Worm (Caenorhabditis elegans) whole organism, late embryonic: ENCODE measurements around the gene ser-4.
A peak's percentile ranks its signal among the peaks of the same experiment; 100 is the strongest.

Source experiments
- C08G9.2 ChIP-seq: sonication (generic microtip); optimal IDR thresholded peaks from 2 replicates; lab custom pipeline; 2016; ENCODE audit warnings: mild to moderate bottlenecking, missing genetic modification characterization, moderate library complexity, missing compliant biosample characterization
- C38D4.7 ChIP-seq: fragments of 200-800 bp; sonication (Bioruptor generic); optimal IDR thresholded peaks from 2 replicates; lab custom pipeline; 2018; ENCODE audit warnings: mild to moderate bottlenecking, missing genetic modification characterization, moderate library complexity, missing compliant biosample characterization
- F13H6.1 ChIP-seq: sonication (generic microtip); optimal IDR thresholded peaks from 2 replicates; lab custom pipeline; 2016; ENCODE audit warnings: missing genetic modification characterization, missing compliant biosample characterization
- K02D7.2 ChIP-seq: sonication (generic microtip); optimal IDR thresholded peaks from 2 replicates; lab custom pipeline; 2017; ENCODE audit warnings: mild to moderate bottlenecking, missing genetic modification characterization, missing compliant biosample characterization
- T23F11.4 ChIP-seq: fragments of 200-800 bp; sonication (Bioruptor generic); optimal IDR thresholded peaks from 2 replicates; lab custom pipeline; 2018; ENCODE audit warnings: mild to moderate bottlenecking, missing genetic modification characterization, missing compliant biosample characterization
- ceh-14 ChIP-seq: sonication (generic microtip); optimal IDR thresholded peaks from 2 replicates; lab custom pipeline; 2016; ENCODE audit warnings: missing genotype, missing genetic modification characterization, missing compliant biosample characterization
- ceh-2 ChIP-seq: sonication (generic microtip); optimal IDR thresholded peaks from 2 replicates; lab custom pipeline; 2016; ENCODE audit warnings: missing genotype, missing genetic modification characterization, missing compliant biosample characterization
- ceh-22 ChIP-seq: sonication (generic microtip); optimal IDR thresholded peaks from 2 replicates; lab custom pipeline; 2017; ENCODE audit warnings: missing biosample characterization, missing genetic modification characterization
- ceh-31 ChIP-seq: sonication (generic microtip); optimal IDR thresholded peaks from 2 replicates; lab custom pipeline; 2016; ENCODE audit warnings: missing genetic modification characterization, missing compliant biosample characterization
- ceh-6 ChIP-seq: fragments of 200-800 bp; sonication (Bioruptor generic); optimal IDR thresholded peaks from 2 replicates; lab custom pipeline; 2018; ENCODE audit warnings: mild to moderate bottlenecking, missing genetic modification characterization, missing compliant biosample characterization
- ceh-9 ChIP-seq: sonication (generic microtip); optimal IDR thresholded peaks from 2 replicates; lab custom pipeline; 2016; ENCODE audit warnings: mild to moderate bottlenecking, missing genetic modification characterization, inconsistent platforms, missing compliant biosample characterization
- dve-1 ChIP-seq: sonication (generic microtip); optimal IDR thresholded peaks from 2 replicates; lab custom pipeline; 2017; ENCODE audit warnings: antibody characterized with exemption, mild to moderate bottlenecking, missing genetic modification characterization, missing compliant biosample characterization
- elt-2 ChIP-seq: sonication (generic microtip); optimal IDR thresholded peaks from 2 replicates; lab custom pipeline; 2016; ENCODE audit warnings: missing genetic modification reagents, missing genetic modification characterization, missing compliant biosample characterization
- ets-4 ChIP-seq: sonication (generic microtip); optimal IDR thresholded peaks from 2 replicates; lab custom pipeline; 2016; ENCODE audit warnings: missing genetic modification characterization, missing compliant biosample characterization
- fax-1 ChIP-seq: sonication (generic microtip); optimal IDR thresholded peaks from 2 replicates; lab custom pipeline; 2016; ENCODE audit warnings: missing genotype, missing genetic modification characterization, missing compliant biosample characterization
- fkh-10 ChIP-seq: fragments of 150-350 bp; optimal IDR thresholded peaks from 2 replicates; lab custom pipeline; 2014; ENCODE audit warnings: missing biosample characterization, missing genetic modification reagents, missing genetic modification characterization
- fkh-6 ChIP-seq: sonication (generic microtip); optimal IDR thresholded peaks from 2 replicates; lab custom pipeline; 2016; ENCODE audit warnings: missing genetic modification characterization, missing compliant biosample characterization
- gmeb-2 ChIP-seq: sonication (generic microtip); optimal IDR thresholded peaks from 2 replicates; lab custom pipeline; 2016; ENCODE audit warnings: missing genetic modification characterization, inconsistent platforms, missing compliant biosample characterization
- hlh-13 ChIP-seq: fragments of 200-800 bp; sonication (Bioruptor generic); optimal IDR thresholded peaks from 2 replicates; lab custom pipeline; 2018; ENCODE audit warnings: mild to moderate bottlenecking, missing genetic modification characterization, missing compliant biosample characterization
- hlh-6 ChIP-seq: sonication (generic microtip); optimal IDR thresholded peaks from 2 replicates; lab custom pipeline; 2016; ENCODE audit warnings: missing genotype, missing genetic modification characterization, missing compliant biosample characterization
- hlh-8 ChIP-seq: sonication (generic microtip); optimal IDR thresholded peaks from 2 replicates; lab custom pipeline; 2016; ENCODE audit warnings: missing genotype, missing genetic modification characterization, missing compliant biosample characterization
- madf-2 ChIP-seq: sonication (generic microtip); optimal IDR thresholded peaks from 2 replicates; lab custom pipeline; 2017; ENCODE audit warnings: missing genetic modification characterization, missing compliant biosample characterization
- nfya-1 ChIP-seq: sonication (generic microtip); optimal IDR thresholded peaks from 2 replicates; lab custom pipeline; 2017; ENCODE audit warnings: missing genetic modification characterization, mild to moderate bottlenecking, missing compliant biosample characterization, antibody characterized with exemption, moderate library complexity
- nhr-11 ChIP-seq: fragments of 150-350 bp; optimal IDR thresholded peaks from 2 replicates; lab custom pipeline; 2014; ENCODE audit warnings: missing biosample characterization, missing genetic modification characterization
- nhr-232 ChIP-seq: sonication (generic microtip); optimal IDR thresholded peaks from 2 replicates; lab custom pipeline; 2016; ENCODE audit warnings: missing genetic modification characterization, missing compliant biosample characterization
- npax-4 ChIP-seq: sonication (generic microtip); optimal IDR thresholded peaks from 2 replicates; lab custom pipeline; 2016; ENCODE audit warnings: missing genetic modification characterization, missing compliant biosample characterization
- odd-2 ChIP-seq: sonication (generic microtip); optimal IDR thresholded peaks from 2 replicates; lab custom pipeline; 2017; ENCODE audit warnings: antibody characterized with exemption, mild to moderate bottlenecking, missing genetic modification characterization, missing compliant biosample characterization
- pag-3 ChIP-seq: sonication (generic microtip); optimal IDR thresholded peaks from 2 replicates; lab custom pipeline; 2016; ENCODE audit warnings: missing compliant biosample characterization, missing genetic modification characterization, borderline replicate concordance
- pax-1 ChIP-seq: fragments of 150-350 bp; optimal IDR thresholded peaks from 2 replicates; lab custom pipeline; 2014; ENCODE audit warnings: missing biosample characterization, missing genetic modification characterization
- pha-2 ChIP-seq: sonication (generic microtip); optimal IDR thresholded peaks from 2 replicates; lab custom pipeline; 2017; ENCODE audit warnings: mild to moderate bottlenecking, missing genetic modification characterization, missing compliant biosample characterization
- pqm-1 ChIP-seq: sonication (generic microtip); optimal IDR thresholded peaks from 2 replicates; lab custom pipeline; 2016; ENCODE audit warnings: missing genetic modification characterization, missing compliant biosample characterization
- rnt-1 ChIP-seq: sonication (generic microtip); optimal IDR thresholded peaks from 2 replicates; lab custom pipeline; 2016; ENCODE audit warnings: missing genetic modification characterization, missing compliant biosample characterization
- syd-9 ChIP-seq: sonication (generic microtip); optimal IDR thresholded peaks from 2 replicates; lab custom pipeline; 2016; ENCODE audit warnings: mild to moderate bottlenecking, missing genetic modification characterization, moderate library complexity, missing compliant biosample characterization
- tbx-2 ChIP-seq: sonication (generic microtip); optimal IDR thresholded peaks from 2 replicates; lab custom pipeline; 2016; ENCODE audit warnings: missing genetic modification characterization, missing compliant biosample characterization
- tbx-7 ChIP-seq: sonication (generic microtip); optimal IDR thresholded peaks from 2 replicates; lab custom pipeline; 2016; ENCODE audit warnings: missing genotype, missing genetic modification characterization, missing compliant biosample characterization
- unc-42 ChIP-seq: sonication (generic microtip); optimal IDR thresholded peaks from 2 replicates; lab custom pipeline; 2016; ENCODE audit warnings: missing genotype, missing genetic modification characterization, missing compliant biosample characterization
- unc-86 ChIP-seq: sonication (generic microtip); optimal IDR thresholded peaks from 2 replicates; lab custom pipeline; 2016; ENCODE audit warnings: missing genetic modification characterization, missing compliant biosample characterization
- zip-5 ChIP-seq: sonication (generic microtip); optimal IDR thresholded peaks from 2 replicates; lab custom pipeline; 2016; ENCODE audit warnings: missing genetic modification characterization, missing compliant biosample characterization
- ztf-16 ChIP-seq: sonication (generic microtip); optimal IDR thresholded peaks from 2 replicates; lab custom pipeline; 2017; ENCODE audit warnings: missing genetic modification characterization, missing compliant biosample characterization

The ser-4 gene

ce11 chrIII:1733001-1733400 is at the start of gene ser-4:
ser-4 (minus strand) TSS chrIII:1733101.
- TF ChIP-seq hlh-13 (no peak), C08G9.2 (tag; lab: Kevin White, UChicago) (no peak), hlh-8 (tag; lab: Kevin White, UChicago) (no peak), madf-2 (tag; lab: Kevin White, UChicago) (no peak), unc-86 (tag; lab: Kevin White, UChicago) (no peak), npax-4 (no peak), fkh-10 (GFP tag; lab: Kevin White, UChicago) (no peak), ztf-16 (tag; lab: Kevin White, UChicago) (no peak), ceh-31 (no peak), elt-2 (tag; lab: Kevin White, UChicago) (no peak), tbx-7 (tag; lab: Kevin White, UChicago) (no peak), fkh-6 (tag; lab: Kevin White, UChicago) (no peak), ceh-14 (tag; lab: Kevin White, UChicago) (no peak), pax-1 (no peak), syd-9 (tag; lab: Kevin White, UChicago) (no peak), K02D7.2 (no peak), pqm-1 (tag; lab: Kevin White, UChicago) (no peak), ceh-9 (no peak), ceh-2 (tag; lab: Kevin White, UChicago) (no peak), zip-5 (tag; lab: Kevin White, UChicago) (no peak)

- TF ChIP-seq hlh-8 (tag; lab: Kevin White, UChicago) (no peak), fkh-6 (tag; lab: Kevin White, UChicago) (no peak), elt-2 (tag; lab: Kevin White, UChicago) (no peak), nhr-232 (tag; lab: Kevin White, UChicago) (no peak), pha-2 (tag; lab: Kevin White, UChicago) (no peak), unc-42 (tag; lab: Kevin White, UChicago) (no peak), dve-1 (tag; lab: Kevin White, UChicago) (no peak), ets-4 (no peak), madf-2 (tag; lab: Kevin White, UChicago) (no peak), tbx-7 (tag; lab: Kevin White, UChicago) (no peak), F13H6.1 (tag; lab: Kevin White, UChicago) (no peak), C38D4.7 (no peak), rnt-1 (tag; lab: Kevin White, UChicago) (no peak), nhr-11 (tag; lab: Kevin White, UChicago) (no peak), pag-3 (tag; lab: Kevin White, UChicago) (no peak), ceh-31 (no peak), T23F11.4 (GFP tag; lab: Kevin White, UChicago) (no peak)
Observed at ce11 chrIII:1777969-1778368, 45.1 kb upstream of the ser-4 start, which contains the start of gene Y39A3CL.4. Y39A3CL.4 (minus strand) TSS chrIII:1778069.

ce11 chrIII:1777468-1777867 is 44.6 kb upstream of the ser-4 start, which contains the start of gene Y39A3CL.3:
Y39A3CL.3 (plus strand) TSS chrIII:1777802.
- no peak for TF ChIP-seq tbx-2 (tag; lab: Kevin White, UChicago)
- peak; percentile 5 for TF ChIP-seq nfya-1 (tag; lab: Kevin White, UChicago)

ce11 chrIII:1769993-1770392 is 37.1 kb upstream of the ser-4 start, which contains the start of gene tbx-43:
tbx-43 (minus strand) TSS chrIII:1770093.
- no peak for TF ChIP-seq ceh-6 (GFP tag; lab: Kevin White, UChicago)
- TF ChIP-seq odd-2 (tag; lab: Kevin White, UChicago): no peak
- TF ChIP-seq K02D7.2: no peak
- TF ChIP-seq hlh-6: no peak
- no peak for TF ChIP-seq syd-9 (tag; lab: Kevin White, UChicago)
- no peak for TF ChIP-seq gmeb-2 (tag; lab: Kevin White, UChicago)
- TF ChIP-seq fax-1 (tag; lab: Kevin White, UChicago): no peak
- TF ChIP-seq fkh-6 (tag; lab: Kevin White, UChicago): no peak
- no peak for TF ChIP-seq madf-2 (tag; lab: Kevin White, UChicago)
- TF ChIP-seq ceh-22 (tag; lab: Kevin White, UChicago): no peak
- no peak for TF ChIP-seq elt-2 (tag; lab: Kevin White, UChicago)
